Fruit fly (Drosophila melanogaster) whole organism, embryonic: ENCODE data around the gene Cadps.

Experiments used
- CG4404 ChIP-seq: fragments of 200-800 bp; sonication (Bioruptor generic); IDR thresholded peaks from 2 replicates; pipeline ENCODE4 v1.3.6; 2022; ENCODE audit warnings: missing biosample characterization, missing genetic modification characterization
- CoRest ChIP-seq: fragments of 200-800 bp; sonication (Bioruptor generic); optimal IDR thresholded peaks from 3 replicates; lab custom pipeline; 2018; ENCODE audit warnings: missing biosample characterization, mild to moderate bottlenecking, missing genetic modification characterization, moderate library complexity
- Side ChIP-seq: fragments of 200-800 bp; sonication (Bioruptor generic); optimal IDR thresholded peaks from 2 replicates; lab custom pipeline; 2016; ENCODE audit warnings: missing biosample characterization, missing genetic modification characterization
- Six4 ChIP-seq: fragments of 200-800 bp; sonication (Bioruptor generic); optimal IDR thresholded peaks from 2 replicates; lab custom pipeline; 2016; ENCODE audit warnings: missing biosample characterization, missing genetic modification characterization
- chinmo ChIP-seq: fragments of 200-800 bp; sonication (Bioruptor generic); IDR thresholded peaks from 4 replicates; pipeline ENCODE4 v1.3.6; 2022; ENCODE audit warnings: missing biosample characterization, missing genetic modification characterization; ENCODE audit not compliant: partially characterized antibody

DNA sequence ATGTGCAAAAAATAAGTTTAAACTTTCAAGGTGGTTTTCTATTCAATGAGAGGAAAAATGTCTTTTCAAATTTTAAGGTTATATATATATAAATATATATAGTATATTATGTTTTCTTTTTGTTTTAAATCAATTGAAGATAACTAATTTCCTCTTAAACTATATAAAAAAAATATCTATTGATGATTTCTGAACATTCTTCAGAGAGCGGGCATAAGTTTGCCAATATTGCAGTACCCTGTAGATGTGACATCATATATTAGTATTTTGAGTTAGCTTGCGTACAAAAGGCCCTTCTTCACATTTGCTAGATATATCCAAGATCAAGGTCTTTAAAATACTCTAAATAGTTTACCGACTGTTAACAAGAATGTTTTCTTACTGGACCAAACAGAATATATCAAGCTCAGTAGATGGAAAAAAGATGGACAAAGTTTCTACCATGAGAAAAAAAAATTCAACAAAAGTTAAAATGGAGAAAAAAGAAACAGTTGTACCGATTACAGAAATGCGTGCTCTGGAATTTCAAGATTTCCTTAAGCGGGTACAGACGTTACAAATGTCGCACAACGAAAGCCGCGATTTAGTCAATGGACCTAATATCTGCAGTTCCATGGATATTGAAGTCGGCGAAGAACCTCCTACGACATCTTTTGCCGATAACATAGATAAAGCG, 11.8 kb upstream of the Cadps start:
- no peak for TF ChIP-seq CoRest
- no peak for TF ChIP-seq chinmo (GFP tag; lab: Robert Waterston, UW)
- TF ChIP-seq Side (GFP tag; lab: Kevin White, UChicago), result no peak
- TF ChIP-seq CG4404 (GFP tag; lab: Robert Waterston, UW), result no peak
- peak; percentile 28 for TF ChIP-seq Six4
